Fruit fly (Drosophila melanogaster) whole organism, adult: ENCODE measurements around the gene SoYb.

Experiments
- CG11617 ChIP-seq: fragments of 200-800 bp; sonication (Bioruptor generic); optimal IDR thresholded peaks from 2 replicates; lab custom pipeline; 2017; ENCODE audit warnings: mild to moderate bottlenecking, missing biosample characterization, missing genetic modification reagents, missing genetic modification characterization
- CG1620 ChIP-seq: fragments of 200-800 bp; sonication (Bioruptor generic); optimal IDR thresholded peaks from 2 replicates; lab custom pipeline; 2016; ENCODE audit warnings: missing biosample characterization, missing genetic modification characterization
- Mnt ChIP-seq: fragments of 200-800 bp; sonication (Bioruptor generic); optimal IDR thresholded peaks from 2 replicates; lab custom pipeline; 2016; ENCODE audit warnings: missing biosample characterization, mild to moderate bottlenecking, missing genetic modification characterization
- cic ChIP-seq: fragments of 200-800 bp; sonication (Bioruptor generic); optimal IDR thresholded peaks from 2 replicates; lab custom pipeline; 2017; ENCODE audit warnings: missing biosample characterization, mild to moderate bottlenecking, missing genetic modification characterization, moderate library complexity

- TF ChIP-seq Mnt, result no peak
- TF ChIP-seq CG1620 (GFP tag; lab: Kevin White, UChicago), result no peak
- TF ChIP-seq CG11617 (GFP tag; lab: Kevin White, UChicago), result no peak
- no peak for TF ChIP-seq cic (GFP tag; lab: Kevin White, UChicago)
These were observed 33.3 kb upstream of the SoYb start for dm6 chr2L:10035786-10036364.
